Worm (Caenorhabditis elegans): ENCODE results near the gene nstp-8.

- TF ChIP-seq unc-62 (GFP tag; optimal IDR thresholded peaks at IDR 0.05) (no peak), ama-1 (optimal IDR thresholded peaks at IDR 0.05) (no peak), ama-1 (GFP tag; optimal IDR thresholded peaks at IDR 0.05) (no peak), dpl-1 (GFP tag; optimal IDR thresholded peaks at IDR 0.05) (no peak), attf-3 (GFP tag; conservative IDR thresholded peaks at IDR 0.05) (no peak), snpc-4 (GFP tag; optimal IDR thresholded peaks at IDR 0.05) (no peak), snpc-4 (tag; optimal IDR thresholded peaks at IDR 0.05) (no peak), ceh-58 (GFP tag; IDR thresholded peaks at IDR 0.05) (no peak), nfya-1 (tag; optimal IDR thresholded peaks at IDR 0.05; ENCODE audit: borderline replicate concordance, insufficient read depth) (no peak), C06A6.2 (GFP tag; conservative IDR thresholded peaks at IDR 0.05) (no peak), Y95B8A.8 (GFP tag; IDR thresholded peaks at IDR 0.05) (no peak), madf-6 (GFP tag; IDR thresholded peaks at IDR 0.05) (no peak), ceh-79 (tag; optimal IDR thresholded peaks at IDR 0.05) (no peak), pha-4 (tag; optimal IDR thresholded peaks at IDR 0.05) (no peak)
Measured at ce11 chrV:2228781-2229180, 13.3 kb downstream of the nstp-8 start, which contains the start of gene nhr-126.
